Worm (Caenorhabditis elegans): ENCODE data around the gene T04F3.4.

The T04F3.4 gene

ce11 chrV:11764373-11764954 is 1.6 kb upstream of the T04F3.4 start, which contains the start of the genes F55A11.1 and syx-5:
TSS of gene F55A11.1 (minus strand) at chrV:11764385.
TSS of gene syx-5 (plus strand) at chrV:11764904.
- TF ChIP-seq nhr-77 (tag; optimal IDR thresholded peaks at IDR 0.05) (peak; percentile 41), sma-3 (GFP tag; optimal IDR thresholded peaks at IDR 0.05) (peak; percentile 90), nhr-21 (tag; optimal IDR thresholded peaks at IDR 0.05) (peak; percentile 90), nhr-237 (tag; optimal IDR thresholded peaks at IDR 0.05) (peak; percentile 61), fos-1 (tag; optimal IDR thresholded peaks at IDR 0.05) (peak; percentile 68), elt-1 (tag; optimal IDR thresholded peaks at IDR 0.05) (no peak), blmp-1 (tag; optimal IDR thresholded peaks at IDR 0.05; ENCODE audit: insufficient read depth) (peak; percentile 30), nhr-25 (tag; optimal IDR thresholded peaks at IDR 0.05) (peak; percentile 95), ceh-16 (tag; optimal IDR thresholded peaks at IDR 0.05) (no peak), nhr-23 (tag; optimal IDR thresholded peaks at IDR 0.05) (no peak), gmeb-1 (tag; optimal IDR thresholded peaks at IDR 0.05) (peak; percentile 87), sma-9 (GFP tag; optimal IDR thresholded peaks at IDR 0.05) (peak; percentile 81), sma-9 (tag; optimal IDR thresholded peaks at IDR 0.05) (no peak), skn-1 (tag; optimal IDR thresholded peaks at IDR 0.05) (peak; percentile 57), ztf-11 (tag; optimal IDR thresholded peaks at IDR 0.05) (no peak), nhr-10 (tag; optimal IDR thresholded peaks at IDR 0.05) (peak; percentile 13), sem-4 (tag; optimal IDR thresholded peaks at IDR 0.05) (peak; percentile 90), lin-11 (tag; optimal IDR thresholded peaks at IDR 0.05) (no peak), peb-1 (tag; optimal IDR thresholded peaks at IDR 0.05) (no peak), R02D3.7 (tag; optimal IDR thresholded peaks at IDR 0.05) (peak; percentile 96), dmd-4 (tag; optimal IDR thresholded peaks at IDR 0.05) (peak; percentile 39), ztf-1 (GFP tag; conservative IDR thresholded peaks at IDR 0.05) (no peak), nhr-12 (tag; optimal IDR thresholded peaks at IDR 0.05) (no peak), unc-39 (tag; optimal IDR thresholded peaks at IDR 0.05) (no peak), lin-39 (tag; optimal IDR thresholded peaks at IDR 0.05) (no peak), crh-2 (tag; optimal IDR thresholded peaks at IDR 0.05) (peak; percentile 95), ama-1 (optimal IDR thresholded peaks at IDR 0.05) (no peak), Y55F3AM.14 (GFP tag; optimal IDR thresholded peaks at IDR 0.05) (peak; percentile 48), aly-2 (tag; optimal IDR thresholded peaks at IDR 0.05) (no peak), nhr-11 (tag; optimal IDR thresholded peaks at IDR 0.05) (no peak), nhr-6 (tag; optimal IDR thresholded peaks at IDR 0.05) (peak; percentile 90), alr-1 (tag; optimal IDR thresholded peaks at IDR 0.05) (no peak), ceh-82 (tag; optimal IDR thresholded peaks at IDR 0.05) (no peak), unc-62 (GFP tag; optimal IDR thresholded peaks at IDR 0.05) (peak; percentile 5), unc-55 (GFP tag; optimal IDR thresholded peaks at IDR 0.05) (peak; percentile 93), mdl-1 (tag; optimal IDR thresholded peaks at IDR 0.05) (peak; percentile 23 to 73), zag-1 (tag; optimal IDR thresholded peaks at IDR 0.05) (peak; percentile 22), mbf-1 (tag; optimal IDR thresholded peaks at IDR 0.05) (peak; percentile 31), ztf-4 (tag; optimal IDR thresholded peaks at IDR 0.05) (peak; percentile 34), snpc-4 (tag; optimal IDR thresholded peaks at IDR 0.05) (peak; percentile 45), F13H6.1 (tag; optimal IDR thresholded peaks at IDR 0.05) (peak; percentile 90), elt-3 (tag; optimal IDR thresholded peaks at IDR 0.05) (no peak), egl-27 (tag; optimal IDR thresholded peaks at IDR 0.05) (peak; percentile 62), lin-13 (GFP tag; optimal IDR thresholded peaks at IDR 0.05) (peak; percentile 86), lsy-2 (tag; optimal IDR thresholded peaks at IDR 0.05) (peak; percentile 100), nhr-129 (tag; optimal IDR thresholded peaks at IDR 0.05) (peak; percentile 57), ZK546.5 (tag; optimal IDR thresholded peaks at IDR 0.05) (peak; percentile 30), mab-5 (tag; optimal IDR thresholded peaks at IDR 0.05) (peak; percentile 82), C34F6.9 (tag; optimal IDR thresholded peaks at IDR 0.05) (peak; percentile 96)

Measured in whole organism, L2 larva.